Worm (Caenorhabditis elegans) whole organism, young adult: ENCODE results near the gene T22D1.17.

Experiments used
- B0035.1 ChIP-seq: sonication (generic microtip); optimal IDR thresholded peaks from 2 replicates; lab custom pipeline; 2016; ENCODE audit warnings: missing genetic modification characterization, mild to moderate bottlenecking, missing compliant biosample characterization, missing genotype, missing genetic modification reagents
- C17E4.6 ChIP-seq: fragments of 200-800 bp; sonication (Bioruptor generic); IDR thresholded peaks from 2 replicates; pipeline ENCODE4 v1.3.6; 2022; ENCODE audit warnings: missing genetic modification reagents, missing genetic modification characterization, missing compliant biosample characterization
- F10E7.11 ChIP-seq: sonication (generic microtip); optimal IDR thresholded peaks from 2 replicates; lab custom pipeline; 2017; ENCODE audit warnings: mild to moderate bottlenecking, missing genetic modification characterization, moderate library complexity, missing compliant biosample characterization
- F22D6.2 ChIP-seq: sonication (generic microtip); optimal IDR thresholded peaks from 2 replicates; lab custom pipeline; 2016; ENCODE audit warnings: mild to moderate bottlenecking, missing genetic modification characterization, missing compliant biosample characterization
- F23B12.7 ChIP-seq: sonication (generic microtip); optimal IDR thresholded peaks from 2 replicates; lab custom pipeline; 2017; ENCODE audit warnings: missing genetic modification characterization, mild to moderate bottlenecking, missing compliant biosample characterization, antibody characterized with exemption, moderate library complexity; ENCODE audit not compliant: insufficient read depth
- F37B4.10 ChIP-seq: fragments of 200-800 bp; sonication (Bioruptor generic); IDR thresholded peaks from 2 replicates; pipeline ENCODE4 v1.3.6; 2022; ENCODE audit warnings: missing genetic modification characterization, missing compliant biosample characterization
- F39B2.1 ChIP-seq: fragments of 200-800 bp; sonication (Bioruptor generic); IDR thresholded peaks from 2 replicates; pipeline ENCODE4 v1.3.6; 2022; ENCODE audit warnings: missing genetic modification reagents, missing genetic modification characterization, missing compliant biosample characterization
- F49E8.2 ChIP-seq: sonication (generic microtip); optimal IDR thresholded peaks from 3 replicates; lab custom pipeline; 2017; ENCODE audit warnings: missing genetic modification characterization, mild to moderate bottlenecking, missing compliant biosample characterization, antibody characterized with exemption, moderate library complexity; ENCODE audit not compliant: insufficient read depth
- F55B11.4 ChIP-seq: sonication (generic microtip); optimal IDR thresholded peaks from 2 replicates; lab custom pipeline; 2016; ENCODE audit warnings: missing compliant biosample characterization, missing genetic modification characterization, borderline replicate concordance; ENCODE audit not compliant: insufficient read depth
- K11D2.4 ChIP-seq: fragments of 200-800 bp; sonication (Bioruptor generic); IDR thresholded peaks from 2 replicates; pipeline ENCODE4 v1.3.6; 2022; ENCODE audit warnings: missing genetic modification reagents, missing genetic modification characterization, missing compliant biosample characterization
- K12H6.12 ChIP-seq: fragments of 200-800 bp; sonication (Bioruptor generic); optimal IDR thresholded peaks from 2 replicates; lab custom pipeline; 2018; ENCODE audit warnings: mild to moderate bottlenecking, missing genetic modification characterization, missing compliant biosample characterization
- T26A5.8 ChIP-seq: sonication (generic microtip); optimal IDR thresholded peaks from 2 replicates; lab custom pipeline; 2016; ENCODE audit warnings: missing genetic modification characterization, missing compliant biosample characterization
- Y53G8AR.9 ChIP-seq: fragments of 200-800 bp; sonication (Bioruptor generic); conservative IDR thresholded peaks from 2 replicates; pipeline ENCODE4 v1.3.6; 2022; ENCODE audit warnings: missing genetic modification reagents, missing genetic modification characterization, missing compliant biosample characterization
- Y67H2A.10 ChIP-seq: fragments of 200-800 bp; sonication (Bioruptor generic); conservative IDR thresholded peaks from 2 replicates; pipeline ENCODE4 v1.3.6; 2022; ENCODE audit warnings: missing genetic modification reagents, missing genetic modification characterization, missing compliant biosample characterization
- Y79H2A.3 ChIP-seq: fragments of 200-800 bp; sonication (Bioruptor generic); conservative IDR thresholded peaks from 2 replicates; pipeline ENCODE4 v1.3.6; 2022; ENCODE audit warnings: missing genetic modification reagents, missing genetic modification characterization, missing compliant biosample characterization
- ZK185.1 ChIP-seq: sonication (generic microtip); optimal IDR thresholded peaks from 2 replicates; lab custom pipeline; 2016; ENCODE audit warnings: mild to moderate bottlenecking, missing genetic modification characterization, missing compliant biosample characterization; ENCODE audit not compliant: poor library complexity, severe bottlenecking
- aptf-2 ChIP-seq: fragments of 200-800 bp; sonication (Bioruptor generic); conservative IDR thresholded peaks from 2 replicates; pipeline ENCODE4 v1.3.6; 2022; ENCODE audit warnings: missing genetic modification reagents, missing genetic modification characterization, missing compliant biosample characterization
- bed-2 ChIP-seq: fragments of 200-800 bp; sonication (Bioruptor generic); IDR thresholded peaks from 2 replicates; pipeline ENCODE4 v1.3.6; 2022; ENCODE audit warnings: missing genetic modification reagents, missing genetic modification characterization, missing compliant biosample characterization
- ceh-100 ChIP-seq: fragments of 200-800 bp; sonication (Bioruptor generic); IDR thresholded peaks from 2 replicates; pipeline ENCODE4 v1.3.6; 2022; ENCODE audit warnings: missing genetic modification reagents, missing genetic modification characterization, missing compliant biosample characterization
- ceh-58 ChIP-seq: fragments of 200-800 bp; sonication (Bioruptor generic); IDR thresholded peaks from 2 replicates; pipeline ENCODE4 v1.3.6; 2022; ENCODE audit warnings: missing genetic modification characterization, missing compliant biosample characterization
- ceh-79 ChIP-seq: sonication (generic microtip); optimal IDR thresholded peaks from 2 replicates; lab custom pipeline; 2017; ENCODE audit warnings: mild to moderate bottlenecking, missing genetic modification characterization, missing compliant biosample characterization
- dox-1 ChIP-seq: fragments of 200-800 bp; sonication (Bioruptor generic); IDR thresholded peaks from 2 replicates; pipeline ENCODE4 v1.3.6; 2022; ENCODE audit warnings: missing genetic modification reagents, missing genetic modification characterization, missing compliant biosample characterization
- egl-44 ChIP-seq: fragments of 200-800 bp; sonication (Bioruptor generic); IDR thresholded peaks from 2 replicates; pipeline ENCODE4 v1.3.6; 2022; ENCODE audit warnings: missing genetic modification reagents, missing genetic modification characterization, missing compliant biosample characterization
- egrh-3 ChIP-seq: fragments of 200-800 bp; sonication (Bioruptor generic); IDR thresholded peaks from 2 replicates; pipeline ENCODE4 v1.3.6; 2022; ENCODE audit warnings: missing genetic modification reagents, missing genetic modification characterization, missing compliant biosample characterization
- ets-4 ChIP-seq: fragments of 200-800 bp; sonication (Bioruptor generic); optimal IDR thresholded peaks from 2 replicates; lab custom pipeline; 2018; ENCODE audit warnings: mild to moderate bottlenecking, missing genetic modification characterization, missing compliant biosample characterization
- hlh-26 ChIP-seq: fragments of 200-800 bp; sonication (Bioruptor generic); conservative IDR thresholded peaks from 2 replicates; pipeline ENCODE4 v1.3.6; 2022; ENCODE audit warnings: missing genetic modification reagents, missing genetic modification characterization, missing compliant biosample characterization
- hmg-20 ChIP-seq: fragments of 200-800 bp; sonication (Bioruptor generic); IDR thresholded peaks from 2 replicates; pipeline ENCODE4 v1.3.6; 2022; ENCODE audit warnings: missing genetic modification reagents, missing genetic modification characterization, missing compliant biosample characterization
- hsf-1 ChIP-seq: fragments of 200-800 bp; sonication (Bioruptor generic); IDR thresholded peaks from 2 replicates; pipeline ENCODE4 v1.3.6; 2022; ENCODE audit warnings: missing genetic modification reagents, missing genetic modification characterization, missing compliant biosample characterization
- lag-1 ChIP-seq: fragments of 200-800 bp; sonication (Bioruptor generic); IDR thresholded peaks from 2 replicates; pipeline ENCODE4 v1.3.6; 2022; ENCODE audit warnings: missing genetic modification reagents, missing genetic modification characterization, missing compliant biosample characterization
- let-607 ChIP-seq, 2 experiments: fragments of 200-800 bp in 1 of 2; sonication (Bioruptor generic) in 1 of 2; sonication (generic microtip) in 1 of 2; optimal IDR thresholded peaks; 2 replicates each; lab custom pipeline; 2016 to 2018; ENCODE audit warnings: mild to moderate bottlenecking in 2 of 2, missing compliant biosample characterization in 2 of 2, missing genetic modification characterization in 2 of 2, moderate library complexity in 2 of 2, missing genotype in 1 of 2
- lin-54 ChIP-seq: fragments of 200-800 bp; sonication (Bioruptor generic); optimal IDR thresholded peaks from 2 replicates; lab custom pipeline; 2018; ENCODE audit warnings: mild to moderate bottlenecking, missing genetic modification characterization, missing compliant biosample characterization
- lsl-1 ChIP-seq: fragments of 200-800 bp; sonication (Bioruptor generic); optimal IDR thresholded peaks from 2 replicates; lab custom pipeline; 2018; ENCODE audit warnings: mild to moderate bottlenecking, missing genetic modification characterization, moderate library complexity, missing compliant biosample characterization
- madf-10 ChIP-seq: sonication (generic microtip); optimal IDR thresholded peaks from 2 replicates; lab custom pipeline; 2016; ENCODE audit warnings: mild to moderate bottlenecking, missing genetic modification characterization, missing compliant biosample characterization
- madf-6 ChIP-seq: fragments of 200-800 bp; sonication (Bioruptor generic); IDR thresholded peaks from 2 replicates; pipeline ENCODE4 v1.3.6; 2022; ENCODE audit warnings: missing genetic modification reagents, missing genetic modification characterization, missing compliant biosample characterization
- mcd-1 ChIP-seq: fragments of 200-800 bp; sonication (Bioruptor generic); IDR thresholded peaks from 2 replicates; pipeline ENCODE4 v1.3.6; 2022; ENCODE audit warnings: missing genetic modification reagents, missing genetic modification characterization, missing compliant biosample characterization
- mel-28 ChIP-seq: sonication (generic microtip); optimal IDR thresholded peaks from 2 replicates; lab custom pipeline; 2016; ENCODE audit warnings: borderline replicate concordance, mild to moderate bottlenecking, missing genetic modification characterization, missing compliant biosample characterization
- nhr-27 ChIP-seq: fragments of 200-800 bp; sonication (Bioruptor generic); optimal IDR thresholded peaks from 2 replicates; lab custom pipeline; 2018; ENCODE audit warnings: mild to moderate bottlenecking, missing genetic modification characterization, moderate library complexity, missing compliant biosample characterization
- rcor-1 ChIP-seq: fragments of 200-800 bp; sonication (Bioruptor generic); IDR thresholded peaks from 2 replicates; pipeline ENCODE4 v1.3.6; 2022; ENCODE audit warnings: missing genetic modification reagents, missing genetic modification characterization, missing compliant biosample characterization
- rpc-1 ChIP-seq, 2 experiments: fragments of 150-350 bp in 1 of 2; sonication (generic microtip) in 1 of 2; optimal IDR thresholded peaks; 2 replicates each; lab custom pipeline; 2014 to 2018; ENCODE audit warnings: missing biosample characterization in 1 of 2, missing genetic modification characterization in 1 of 2, missing genetic modification reagents in 1 of 2, missing genotype in 1 of 2
- sdz-38 ChIP-seq: sonication (generic microtip); optimal IDR thresholded peaks from 2 replicates; lab custom pipeline; 2016; ENCODE audit warnings: missing genotype, missing genetic modification characterization, missing compliant biosample characterization
- snpc-1.3 ChIP-seq: sonication (generic microtip); optimal IDR thresholded peaks from 2 replicates; lab custom pipeline; 2017; ENCODE audit warnings: missing genetic modification characterization, mild to moderate bottlenecking, missing compliant biosample characterization, antibody characterized with exemption, moderate library complexity, missing genotype, missing genetic modification reagents; ENCODE audit not compliant: insufficient read depth
- tbx-9 ChIP-seq: sonication (generic microtip); optimal IDR thresholded peaks from 2 replicates; lab custom pipeline; 2016; ENCODE audit warnings: borderline replicate concordance, missing genetic modification characterization, inconsistent platforms, missing compliant biosample characterization
- ztf-18 ChIP-seq: sonication (generic microtip); optimal IDR thresholded peaks from 2 replicates; lab custom pipeline; 2016; ENCODE audit warnings: missing genotype, mild to moderate bottlenecking, missing genetic modification characterization, missing compliant biosample characterization
- ztf-26 ChIP-seq: sonication (generic microtip); optimal IDR thresholded peaks from 2 replicates; lab custom pipeline; 2017; ENCODE audit warnings: missing genetic modification characterization, missing compliant biosample characterization
- ztf-28 ChIP-seq: fragments of 200-800 bp; sonication (Bioruptor generic); IDR thresholded peaks from 2 replicates; pipeline ENCODE4 v1.3.6; 2022; ENCODE audit warnings: missing genetic modification reagents, missing genetic modification characterization, missing compliant biosample characterization
- ztf-3 ChIP-seq: fragments of 200-800 bp; sonication (Bioruptor generic); optimal IDR thresholded peaks from 2 replicates; lab custom pipeline; 2018; ENCODE audit warnings: mild to moderate bottlenecking, missing genetic modification characterization, missing compliant biosample characterization
- ztf-6 ChIP-seq: fragments of 200-800 bp; sonication (Bioruptor generic); IDR thresholded peaks from 2 replicates; pipeline ENCODE4 v1.3.6; 2022; ENCODE audit warnings: missing genetic modification reagents, missing genetic modification characterization, missing compliant biosample characterization

Gene T22D1.17

ce11 chrIV:6905428-6905827 lies 369 bp upstream of the T22D1.17 start (continued):
- TF ChIP-seq sdz-38 (tag; lab: Kevin White, UChicago) (no peak), F10E7.11 (tag; lab: Kevin White, UChicago) (no peak), ztf-28 (GFP tag; lab: Robert Waterston, UW) (no peak), ets-4 (GFP tag; lab: Kevin White, UChicago) (no peak), dox-1 (no peak; the same call in 1 of the 2 replicates), F55B11.4 (no peak), ztf-18 (tag; lab: Kevin White, UChicago) (no peak), K11D2.4 (GFP tag; lab: Robert Waterston, UW) (no peak), bed-2 (GFP tag; lab: Robert Waterston, UW) (no peak), ZK185.1 (no peak), F37B4.10 (GFP tag; lab: Robert Waterston, UW) (no peak), mel-28 (tag; lab: Kevin White, UChicago) (no peak), F49E8.2 (peak; percentile 18), lin-54 (GFP tag; lab: Kevin White, UChicago) (peak; percentile 64), lag-1 (GFP tag; lab: Robert Waterston, UW) (no peak), rpc-1 (optimal IDR thresholded peaks at IDR 0.05; lab: Kevin White, UChicago) (no peak), rpc-1 (tag; optimal IDR thresholded peaks at IDR 0.05; lab: Kevin White, UChicago) (no peak), hsf-1 (GFP tag; lab: Robert Waterston, UW) (0 out of 2 replicates have a peak, but pooled peaks have one; percentile 21), Y79H2A.3 (GFP tag; lab: Robert Waterston, UW) (peak; percentile 77), ztf-26 (tag; lab: Kevin White, UChicago) (no peak), hmg-20 (GFP tag; lab: Robert Waterston, UW) (no peak), madf-6 (GFP tag; lab: Robert Waterston, UW) (peak; percentile 64; the same call in 1 of the 2 replicates), Y53G8AR.9 (GFP tag; lab: Robert Waterston, UW) (0 out of 2 replicates have a peak, but pooled peaks have one; percentile 62), ceh-58 (GFP tag; lab: Robert Waterston, UW) (0 out of 2 replicates have a peak, but pooled peaks have one; percentile 56), F22D6.2 (no peak), nhr-27 (tag; lab: Kevin White, UChicago) (no peak), madf-10 (tag; lab: Kevin White, UChicago) (no peak), mcd-1 (GFP tag; lab: Robert Waterston, UW) (no peak), lsl-1 (GFP tag; lab: Kevin White, UChicago) (peak; percentile 30), ztf-3 (GFP tag; lab: Kevin White, UChicago) (no peak), ceh-79 (no peak), K12H6.12 (tag; lab: Kevin White, UChicago) (no peak), B0035.1 (tag; lab: Kevin White, UChicago) (no peak), egrh-3 (GFP tag; lab: Robert Waterston, UW) (no peak), F23B12.7 (tag; lab: Kevin White, UChicago) (no peak), T26A5.8 (tag; lab: Kevin White, UChicago) (no peak), ztf-6 (GFP tag; lab: Robert Waterston, UW) (no peak), C17E4.6 (0 out of 2 replicates have a peak, but pooled peaks have one; percentile 33), snpc-1.3 (tag; lab: Kevin White, UChicago) (no peak), hlh-26 (GFP tag; lab: Robert Waterston, UW) (no peak), egl-44 (GFP tag; lab: Robert Waterston, UW) (0 out of 2 replicates have a peak, but pooled peaks have one; percentile 31), rcor-1 (GFP tag; lab: Robert Waterston, UW) (peak; percentile 49), tbx-9 (tag; lab: Kevin White, UChicago) (no peak), ceh-100 (GFP tag; lab: Robert Waterston, UW) (no peak), aptf-2 (GFP tag; lab: Robert Waterston, UW) (no peak), let-607 (tag; optimal IDR thresholded peaks at IDR 0.05; lab: Kevin White, UChicago) (no peak), F39B2.1 (GFP tag; lab: Robert Waterston, UW) (peak; percentile 77; the same call in 1 of the 2 replicates), Y67H2A.10 (no peak)
